Worm (Caenorhabditis elegans) whole organism, L4 larva: ENCODE data around the gene cmk-1.

ENCODE experiments used
- D1046.2 ChIP-seq: fragments of 200-800 bp; sonication (Bioruptor generic); IDR thresholded peaks from 2 replicates; pipeline ENCODE4 v1.3.6; 2022; ENCODE audit warnings: missing genetic modification characterization, missing compliant biosample characterization
- F37D6.2 ChIP-seq: sonication (generic microtip); optimal IDR thresholded peaks from 2 replicates; lab custom pipeline; 2016; ENCODE audit warnings: mild to moderate bottlenecking, missing genetic modification characterization, missing compliant biosample characterization
- R02D3.7 ChIP-seq: fragments of 150-350 bp; sonication (generic microtip); optimal IDR thresholded peaks from 3 replicates; lab custom pipeline; 2014; ENCODE audit warnings: missing biosample characterization, missing genetic modification characterization
- T20F7.1 ChIP-seq: fragments of 200-800 bp; sonication (Bioruptor generic); optimal IDR thresholded peaks from 2 replicates; lab custom pipeline; 2018; ENCODE audit warnings: mild to moderate bottlenecking, missing genetic modification characterization, missing compliant biosample characterization
- Y105C5A.15 ChIP-seq: fragments of 200-800 bp; sonication (Bioruptor generic); IDR thresholded peaks from 2 replicates; pipeline ENCODE4 v1.3.6; 2022; ENCODE audit warnings: missing genetic modification characterization, missing compliant biosample characterization
- Y75B8A.6 ChIP-seq: fragments of 200-800 bp; sonication (Bioruptor generic); IDR thresholded peaks from 2 replicates; pipeline ENCODE4 v1.3.6; 2022; ENCODE audit warnings: missing genetic modification reagents, missing genetic modification characterization, missing compliant biosample characterization
- aha-1 ChIP-seq: fragments of 150-350 bp; peaks from one replicate; lab custom pipeline; 2014; ENCODE audit warnings: missing biosample characterization, missing genetic modification characterization
- aly-2 ChIP-seq: sonication (generic microtip); optimal IDR thresholded peaks from 2 replicates; lab custom pipeline; 2018; ENCODE audit warnings: missing biosample characterization, missing genetic modification characterization
- ama-1 ChIP-seq: fragments of 150-350 bp; optimal IDR thresholded peaks from 2 replicates; lab custom pipeline; 2014; ENCODE audit warnings: inconsistent platforms, mixed read lengths
- ceh-28 ChIP-seq: fragments of 150-350 bp; optimal IDR thresholded peaks from 2 replicates; lab custom pipeline; 2014; ENCODE audit warnings: missing biosample characterization, missing genetic modification reagents, missing genetic modification characterization
- ceh-82 ChIP-seq: sonication (generic microtip); optimal IDR thresholded peaks from 2 replicates; lab custom pipeline; 2017; ENCODE audit warnings: missing biosample characterization, missing genetic modification characterization
- ces-1 ChIP-seq: fragments of 150-350 bp; sonication (generic microtip); optimal IDR thresholded peaks from 4 replicates; lab custom pipeline; 2014; ENCODE audit warnings: missing biosample characterization, missing genetic modification reagents, missing genetic modification characterization
- ctbp-1 ChIP-seq: fragments of 200-800 bp; sonication (Bioruptor generic); IDR thresholded peaks from 2 replicates; pipeline ENCODE4 v1.3.6; 2022; ENCODE audit warnings: missing genetic modification reagents, missing genetic modification characterization, missing compliant biosample characterization
- daf-12 ChIP-seq: fragments of 150-350 bp; optimal IDR thresholded peaks from 2 replicates; lab custom pipeline; 2014; ENCODE audit warnings: missing biosample characterization, missing genetic modification reagents, missing genetic modification characterization
- daf-19 ChIP-seq: fragments of 200-800 bp; sonication (Bioruptor generic); conservative IDR thresholded peaks from 2 replicates; pipeline ENCODE4 v1.3.6; 2022; ENCODE audit warnings: missing genetic modification characterization, missing compliant biosample characterization
- daf-8 ChIP-seq: fragments of 200-800 bp; sonication (Bioruptor generic); IDR thresholded peaks from 2 replicates; pipeline ENCODE4 v1.3.6; 2022; ENCODE audit warnings: missing genetic modification characterization, missing compliant biosample characterization
- dmd-6 ChIP-seq: fragments of 200-800 bp; sonication (Bioruptor generic); IDR thresholded peaks from 2 replicates; pipeline ENCODE4 v1.3.6; 2022; ENCODE audit warnings: missing genetic modification reagents, missing genetic modification characterization, missing compliant biosample characterization
- dpl-1 ChIP-seq: fragments of 150-350 bp; optimal IDR thresholded peaks from 2 replicates; lab custom pipeline; 2014; ENCODE audit warnings: missing biosample characterization, missing genetic modification reagents, missing genetic modification characterization
- egl-43 ChIP-seq: fragments of 200-800 bp; sonication (Bioruptor generic); IDR thresholded peaks from 2 replicates; pipeline ENCODE4 v1.3.6; 2022; ENCODE audit warnings: missing genetic modification reagents, missing genetic modification characterization, missing compliant biosample characterization
- fkh-10 ChIP-seq: fragments of 150-350 bp; optimal IDR thresholded peaks from 2 replicates; lab custom pipeline; 2014; ENCODE audit warnings: missing biosample characterization, missing genetic modification reagents, missing genetic modification characterization
- hif-1 ChIP-seq, 2 experiments: sonication (generic microtip); optimal IDR thresholded peaks; 2 replicates each; lab custom pipeline; 2016 to 2017; ENCODE audit warnings: missing compliant biosample characterization in 2 of 2, missing genetic modification characterization in 2 of 2, missing genetic modification reagents in 2 of 2, missing genotype in 2 of 2, mild to moderate bottlenecking in 1 of 2
- hlh-11 ChIP-seq: fragments of 200-800 bp; sonication (Bioruptor generic); optimal IDR thresholded peaks from 2 replicates; lab custom pipeline; 2018; ENCODE audit warnings: mild to moderate bottlenecking, missing genetic modification characterization, missing compliant biosample characterization
- hlh-30 ChIP-seq: sonication (generic microtip); optimal IDR thresholded peaks from 2 replicates; lab custom pipeline; 2017; ENCODE audit warnings: antibody characterized with exemption, mild to moderate bottlenecking, missing genetic modification characterization, missing compliant biosample characterization; ENCODE audit not compliant: insufficient read depth
- hmg-1.1 ChIP-seq: fragments of 200-800 bp; sonication (Bioruptor generic); IDR thresholded peaks from 2 replicates; pipeline ENCODE4 v1.3.6; 2022; ENCODE audit warnings: missing genetic modification reagents, missing genetic modification characterization, missing compliant biosample characterization
- lin-1 ChIP-seq: fragments of 200-800 bp; sonication (Bioruptor generic); IDR thresholded peaks from 2 replicates; pipeline ENCODE4 v1.3.6; 2022; ENCODE audit warnings: missing genetic modification reagents, missing genetic modification characterization, missing compliant biosample characterization
- lin-13 ChIP-seq: fragments of 150-350 bp; optimal IDR thresholded peaks from 2 replicates; lab custom pipeline; 2014; ENCODE audit warnings: missing biosample characterization, missing genetic modification reagents, missing genetic modification characterization
- lin-29 ChIP-seq: fragments of 200-800 bp; sonication (Bioruptor generic); IDR thresholded peaks from 2 replicates; pipeline ENCODE4 v1.3.6; 2022; ENCODE audit warnings: missing genetic modification reagents, missing genetic modification characterization, missing compliant biosample characterization
- lin-39 ChIP-seq: fragments of 150-350 bp; optimal IDR thresholded peaks from 2 replicates; lab custom pipeline; 2014; ENCODE audit warnings: missing biosample characterization, missing genetic modification reagents, missing genetic modification characterization
- lir-3 ChIP-seq: sonication (generic microtip); optimal IDR thresholded peaks from 2 replicates; lab custom pipeline; 2016; ENCODE audit warnings: mild to moderate bottlenecking, missing genetic modification characterization, missing compliant biosample characterization
- lsy-2 ChIP-seq, 2 experiments: fragments of 150-350 bp in 1 of 2; sonication (generic microtip) in 1 of 2; optimal IDR thresholded peaks; 2 replicates each; lab custom pipeline; 2014 to 2017; ENCODE audit warnings: missing biosample characterization in 2 of 2, missing genetic modification characterization in 2 of 2
- madf-5 ChIP-seq, 2 experiments: fragments of 200-800 bp; sonication (Bioruptor generic); IDR thresholded peaks; 2 replicates each; pipeline ENCODE4 v1.3.6; 2022; ENCODE audit warnings: missing compliant biosample characterization in 2 of 2, missing genetic modification characterization in 2 of 2
- madf-9 ChIP-seq: fragments of 200-800 bp; sonication (Bioruptor generic); conservative IDR thresholded peaks from 2 replicates; pipeline ENCODE4 v1.3.6; 2022; ENCODE audit warnings: missing genetic modification reagents, missing genetic modification characterization, missing compliant biosample characterization
- mdl-1 ChIP-seq, 2 experiments: fragments of 150-350 bp in 1 of 2; sonication (generic microtip) in 1 of 2; optimal IDR thresholded peaks; 2 replicates each; lab custom pipeline; 2014 to 2017; ENCODE audit warnings: missing biosample characterization in 2 of 2, missing genetic modification characterization in 2 of 2
- mep-1 ChIP-seq: fragments of 150-350 bp; sonication (generic microtip); optimal IDR thresholded peaks from 3 replicates; lab custom pipeline; 2014; ENCODE audit warnings: missing biosample characterization, missing genetic modification characterization
- mes-2 ChIP-seq: sonication (generic microtip); optimal IDR thresholded peaks from 2 replicates; lab custom pipeline; 2016; ENCODE audit warnings: missing genotype, mild to moderate bottlenecking, missing genetic modification characterization, missing compliant biosample characterization; ENCODE audit not compliant: poor library complexity, severe bottlenecking
- mxl-3 ChIP-seq: fragments of 200-800 bp; sonication (Bioruptor generic); optimal IDR thresholded peaks from 2 replicates; lab custom pipeline; 2018; ENCODE audit warnings: mild to moderate bottlenecking, missing genetic modification characterization, missing compliant biosample characterization
- nhr-11 ChIP-seq: fragments of 150-350 bp; optimal IDR thresholded peaks from 2 replicates; lab custom pipeline; 2014; ENCODE audit warnings: missing biosample characterization, missing genetic modification characterization
- nhr-41 ChIP-seq: fragments of 200-800 bp; sonication (Bioruptor generic); IDR thresholded peaks from 2 replicates; pipeline ENCODE4 v1.3.6; 2022; ENCODE audit warnings: missing genetic modification reagents, missing genetic modification characterization, missing compliant biosample characterization
- nhr-77 ChIP-seq: fragments of 150-350 bp; optimal IDR thresholded peaks from 2 replicates; lab custom pipeline; 2014; ENCODE audit warnings: missing biosample characterization, missing genetic modification characterization
- rbr-2 ChIP-seq: sonication (generic microtip); optimal IDR thresholded peaks from 2 replicates; lab custom pipeline; 2016; ENCODE audit warnings: missing genotype, missing genetic modification characterization, missing compliant biosample characterization
- sdz-12 ChIP-seq: fragments of 200-800 bp; sonication (Bioruptor generic); optimal IDR thresholded peaks from 2 replicates; lab custom pipeline; 2018; ENCODE audit warnings: mild to moderate bottlenecking, missing genetic modification characterization, missing compliant biosample characterization
- set-16 ChIP-seq: fragments of 200-800 bp; sonication (Bioruptor generic); IDR thresholded peaks from 2 replicates; pipeline ENCODE4 v1.3.6; 2022; ENCODE audit warnings: missing genetic modification reagents, missing genetic modification characterization, missing compliant biosample characterization
- skn-1 ChIP-seq: fragments of 150-350 bp; optimal IDR thresholded peaks from 2 replicates; lab custom pipeline; 2014; ENCODE audit warnings: missing biosample characterization, missing genetic modification characterization
- unc-62 ChIP-seq, 3 experiments: fragments of 150-350 bp in 1 of 3; sonication (generic microtip); optimal IDR thresholded peaks in 2 of 3; peaks in 1 of 3; 1 replicate in 1 of 3; 2 replicates in 2 of 3; lab custom pipeline; 2014 to 2017; ENCODE audit warnings: missing biosample characterization in 3 of 3, missing genetic modification characterization in 3 of 3, missing genetic modification reagents in 3 of 3, missing genotype in 1 of 3
- zag-1 ChIP-seq: fragments of 150-350 bp; optimal IDR thresholded peaks from 2 replicates; lab custom pipeline; 2014; ENCODE audit warnings: missing biosample characterization, missing genetic modification characterization
- zip-2 ChIP-seq: fragments of 150-350 bp; optimal IDR thresholded peaks from 2 replicates; lab custom pipeline; 2014; ENCODE audit warnings: missing biosample characterization, missing genetic modification characterization
- ztf-11 ChIP-seq: fragments of 150-350 bp; optimal IDR thresholded peaks from 2 replicates; lab custom pipeline; 2014; ENCODE audit warnings: missing biosample characterization, missing genetic modification characterization

Gene cmk-1

ce11 chrIV:1824065-1824531 lies at the start of gene cmk-1:
Gene cmk-1 (plus strand): TSS chrIV:1824481.
- TF ChIP-seq lir-3: no peak
- no peak for TF ChIP-seq unc-62 (GFP tag; optimal IDR thresholded peaks at IDR 0.05 in 1 of 2; lab: Kevin White, UChicago)
- no peak for TF ChIP-seq unc-62 (tag; optimal IDR thresholded peaks at IDR 0.05; lab: Kevin White, UChicago)
- no peak for TF ChIP-seq daf-19 (GFP tag; lab: Robert Waterston, UW)
- TF ChIP-seq daf-12 (tag; lab: Kevin White, UChicago): no peak
- no peak for TF ChIP-seq lin-29
- TF ChIP-seq lin-13 (GFP tag; lab: Kevin White, UChicago): no peak
- TF ChIP-seq mep-1 (tag; lab: Kevin White, UChicago): peak; percentile 74
- TF ChIP-seq mdl-1 (tag; optimal IDR thresholded peaks at IDR 0.05; lab: Kevin White, UChicago): peak in 1 of 2 experiments; percentile 53
- TF ChIP-seq set-16 (GFP tag; lab: Robert Waterston, UW): peak; percentile 87
- TF ChIP-seq R02D3.7 (tag; lab: Kevin White, UChicago): no peak
- TF ChIP-seq ama-1 (lab: Kevin White, UChicago): no peak
- TF ChIP-seq hlh-30 (tag; lab: Kevin White, UChicago): peak; percentile 69
- TF ChIP-seq ctbp-1: peak; percentile 86
- TF ChIP-seq egl-43 (GFP tag; lab: Robert Waterston, UW): peak; percentile 54
- no peak for TF ChIP-seq ceh-82 (tag; lab: Kevin White, UChicago)
- no peak for TF ChIP-seq madf-9 (GFP tag; lab: Robert Waterston, UW)
- no peak for TF ChIP-seq T20F7.1
- peak in 1 of 2 experiments; percentile 44 for TF ChIP-seq lsy-2 (tag; optimal IDR thresholded peaks at IDR 0.05; lab: Kevin White, UChicago)
- no peak for TF ChIP-seq lin-1 (GFP tag; lab: Robert Waterston, UW)
- peak; percentile 76 for TF ChIP-seq fkh-10
- no peak for TF ChIP-seq zag-1 (tag; lab: Kevin White, UChicago)
- peak; percentile 48 for TF ChIP-seq nhr-11 (tag; lab: Kevin White, UChicago)
- no peak for TF ChIP-seq nhr-41
- no peak for TF ChIP-seq aly-2
- peak; percentile 17 for TF ChIP-seq ces-1 (GFP tag; lab: Kevin White, UChicago)
- TF ChIP-seq hmg-1.1 (GFP tag; lab: Robert Waterston, UW): peak; percentile 69
- TF ChIP-seq mes-2 (tag; lab: Kevin White, UChicago): peak; percentile 11
- peak; percentile 43 for TF ChIP-seq hlh-11
- TF ChIP-seq daf-8 (GFP tag; lab: Robert Waterston, UW): no peak
- peak; percentile 52 for TF ChIP-seq F37D6.2
- TF ChIP-seq Y75B8A.6 (GFP tag; lab: Robert Waterston, UW): 0 out of 2 replicates have a peak, but pooled peaks have one; percentile 30
- TF ChIP-seq hif-1 (tag; optimal IDR thresholded peaks at IDR 0.05; lab: Kevin White, UChicago): peak in 1 of 2 experiments; percentile 45
- no peak for TF ChIP-seq ztf-11
- TF ChIP-seq ceh-28: no peak
- no peak for TF ChIP-seq zip-2 (tag; lab: Kevin White, UChicago)
- peak; percentile 36 for TF ChIP-seq mxl-3 (GFP tag; lab: Kevin White, UChicago)
- TF ChIP-seq dmd-6: peak; percentile 19; the same call in 1 of the 2 replicates
- peak; percentile 39 for TF ChIP-seq aha-1 (tag; lab: Kevin White, UChicago)
- no peak for TF ChIP-seq skn-1
- TF ChIP-seq sdz-12 (GFP tag; lab: Kevin White, UChicago): no peak
- TF ChIP-seq lin-39 (tag; lab: Kevin White, UChicago): no peak
- no peak for TF ChIP-seq nhr-77 (tag; lab: Kevin White, UChicago)
- TF ChIP-seq dpl-1 (GFP tag; lab: Kevin White, UChicago): no peak
- no peak for TF ChIP-seq Y105C5A.15 (GFP tag; lab: Robert Waterston, UW)
- no peak for TF ChIP-seq D1046.2
- TF ChIP-seq madf-5 (GFP tag; IDR thresholded peaks at IDR 0.05; lab: Robert Waterston, UW): no peak
- peak; percentile 70 for TF ChIP-seq rbr-2 (tag; lab: Kevin White, UChicago)
- TF ChIP-seq, all 104 proteins: peak for 20
